Worm (Caenorhabditis elegans): ENCODE measurements around the gene cpl-1.

cpl-1 gene

ce11 chrV:16595140-16595791 is at the start of gene cpl-1:
Gene cpl-1, minus strand, starts transcription at chrV:16595346.
- TF ChIP-seq unc-98 (GFP tag; IDR thresholded peaks at IDR 0.05) (no peak), nhr-71 (tag; optimal IDR thresholded peaks at IDR 0.05) (peak; percentile 45), blmp-1 (tag; optimal IDR thresholded peaks at IDR 0.05) (peak; percentile 4), dpl-1 (GFP tag; optimal IDR thresholded peaks at IDR 0.05) (no peak), zip-4 (GFP tag; optimal IDR thresholded peaks at IDR 0.05) (no peak), lin-14 (GFP tag; optimal IDR thresholded peaks at IDR 0.05) (peak; percentile 24), elt-2 (tag; optimal IDR thresholded peaks at IDR 0.05) (peak; percentile 88), snpc-4 (tag; optimal IDR thresholded peaks at IDR 0.05) (no peak), unc-30 (tag; optimal IDR thresholded peaks at IDR 0.05) (no peak), skn-1 (tag; optimal IDR thresholded peaks at IDR 0.05) (no peak), rnt-1 (tag; optimal IDR thresholded peaks at IDR 0.05) (peak; percentile 37), nhr-20 (tag; optimal IDR thresholded peaks at IDR 0.05) (peak; percentile 23), ama-1 (optimal IDR thresholded peaks at IDR 0.05) (peak; percentile 88), jun-1 (tag; optimal IDR thresholded peaks at IDR 0.05) (peak; percentile 18), nhr-19 (GFP tag; conservative IDR thresholded peaks at IDR 0.05) (peak; percentile 16; the same call in 1 of the 2 replicates), snu-23 (GFP tag; optimal IDR thresholded peaks at IDR 0.05) (peak; percentile 6), lin-35 (GFP tag; optimal IDR thresholded peaks at IDR 0.05) (peak in 1 of 2 experiments; percentile 27), nhr-12 (tag; optimal IDR thresholded peaks at IDR 0.05) (no peak), lin-15B (tag; optimal IDR thresholded peaks at IDR 0.05) (no peak), nhr-90 (tag; optimal IDR thresholded peaks at IDR 0.05; ENCODE audit: poor library complexity) (peak; percentile 36), efl-1 (optimal IDR thresholded peaks at IDR 0.05) (no peak), efl-1 (GFP tag; optimal IDR thresholded peaks at IDR 0.05 in 1 of 2) (peak in 1 of 2 experiments; percentile 87)

- TF ChIP-seq elt-2 (tag; optimal IDR thresholded peaks at IDR 0.05), result no peak
- TF ChIP-seq alr-1 (tag; optimal IDR thresholded peaks at IDR 0.05; ENCODE audit: borderline replicate concordance), result no peak
- TF ChIP-seq mef-2 (tag; optimal IDR thresholded peaks at IDR 0.05), result no peak
- no peak for TF ChIP-seq efl-3 (GFP tag; optimal IDR thresholded peaks at IDR 0.05)
- no peak for TF ChIP-seq nhr-77 (tag; optimal IDR thresholded peaks at IDR 0.05)
- TF ChIP-seq mep-1 (tag; optimal IDR thresholded peaks at IDR 0.05), result no peak
- no peak for TF ChIP-seq efl-1 (optimal IDR thresholded peaks at IDR 0.05)
- no peak for TF ChIP-seq efl-1 (GFP tag; optimal IDR thresholded peaks at IDR 0.05 in 1 of 2)
- TF ChIP-seq fkh-4 (tag; optimal IDR thresholded peaks at IDR 0.05; ENCODE audit: borderline replicate concordance), result no peak
- no peak for TF ChIP-seq unc-30 (tag; optimal IDR thresholded peaks at IDR 0.05)
- no peak for TF ChIP-seq unc-98 (GFP tag; IDR thresholded peaks at IDR 0.05)
- no peak for TF ChIP-seq lin-13 (GFP tag; optimal IDR thresholded peaks at IDR 0.05)
- TF ChIP-seq sox-4 (tag; optimal IDR thresholded peaks at IDR 0.05), result no peak
- no peak for TF ChIP-seq zag-1 (tag; optimal IDR thresholded peaks at IDR 0.05)
- TF ChIP-seq ama-1 (optimal IDR thresholded peaks at IDR 0.05), result no peak
- TF ChIP-seq swsn-7 (tag; optimal IDR thresholded peaks at IDR 0.05), result no peak
- TF ChIP-seq nhr-76 (tag; optimal IDR thresholded peaks at IDR 0.05), result no peak
- TF ChIP-seq aly-2 (tag; optimal IDR thresholded peaks at IDR 0.05), result no peak
- no peak for TF ChIP-seq ces-1 (GFP tag; optimal IDR thresholded peaks at IDR 0.05)
- TF ChIP-seq nhr-85 (tag), result no peak
Observed at ce11 chrV:16643558-16643957, 48.4 kb upstream of the cpl-1 start, which contains the start of gene srw-77. Gene srw-77, minus strand, starts transcription at chrV:16643658.

ce11 chrV:16640366-16640765 is 45.2 kb upstream of the cpl-1 start:
- TF ChIP-seq ceh-8 (GFP tag; optimal IDR thresholded peaks at IDR 0.05) (no peak), hpl-2 (GFP tag; optimal IDR thresholded peaks at IDR 0.05) (no peak), rnt-1 (tag; optimal IDR thresholded peaks at IDR 0.05) (no peak), sup-37 (GFP tag; optimal IDR thresholded peaks at IDR 0.05) (no peak), fkh-4 (tag; optimal IDR thresholded peaks at IDR 0.05; ENCODE audit: borderline replicate concordance) (no peak), nhr-28 (tag; optimal IDR thresholded peaks at IDR 0.05) (no peak), irx-1 (tag; optimal IDR thresholded peaks at IDR 0.05) (no peak), grh-1 (GFP tag; IDR thresholded peaks at IDR 0.05) (no peak), unc-62 (GFP tag; optimal IDR thresholded peaks at IDR 0.05) (no peak), elt-2 (tag; optimal IDR thresholded peaks at IDR 0.05) (no peak), aha-1 (tag; optimal IDR thresholded peaks at IDR 0.05) (no peak), lin-39 (tag; optimal IDR thresholded peaks at IDR 0.05) (no peak)

Measured in whole organism, L1 larva.